Worm (Caenorhabditis elegans) whole organism, L2 larva: ENCODE data around the gene ZK632.14.
A peak's percentile ranks its signal among the peaks of the same experiment; 100 is the strongest.

Source experiments
- C34F6.9 ChIP-seq: fragments of 150-350 bp; optimal IDR thresholded peaks from 2 replicates; lab custom pipeline; 2014; ENCODE audit warnings: missing biosample characterization, missing genetic modification characterization
- F13H6.1 ChIP-seq: sonication (generic microtip); optimal IDR thresholded peaks from 2 replicates; lab custom pipeline; 2016; ENCODE audit warnings: missing genetic modification characterization, missing compliant biosample characterization
- R02D3.7 ChIP-seq: fragments of 150-350 bp; optimal IDR thresholded peaks from 2 replicates; lab custom pipeline; 2014; ENCODE audit warnings: missing biosample characterization, missing genetic modification characterization
- Y55F3AM.14 ChIP-seq: fragments of 200-800 bp; sonication (Bioruptor generic); optimal IDR thresholded peaks from 2 replicates; lab custom pipeline; 2018; ENCODE audit warnings: mild to moderate bottlenecking, missing genetic modification characterization, missing compliant biosample characterization
- ZK546.5 ChIP-seq: sonication (generic microtip); optimal IDR thresholded peaks from 2 replicates; lab custom pipeline; 2017; ENCODE audit warnings: missing biosample characterization, missing genetic modification characterization
- aly-2 ChIP-seq: fragments of 150-350 bp; optimal IDR thresholded peaks from 2 replicates; lab custom pipeline; 2014; ENCODE audit warnings: missing biosample characterization, missing genetic modification characterization
- ama-1 ChIP-seq: fragments of 150-350 bp; optimal IDR thresholded peaks from 2 replicates; lab custom pipeline; 2018; ENCODE audit warnings: inconsistent platforms
- blmp-1 ChIP-seq: sonication (generic microtip); optimal IDR thresholded peaks from 2 replicates; lab custom pipeline; 2017; ENCODE audit warnings: missing genetic modification characterization, mild to moderate bottlenecking, missing compliant biosample characterization, antibody characterized with exemption, moderate library complexity; ENCODE audit not compliant: insufficient read depth
- ceh-16 ChIP-seq: fragments of 150-350 bp; optimal IDR thresholded peaks from 2 replicates; lab custom pipeline; 2014; ENCODE audit warnings: missing biosample characterization, missing genetic modification characterization
- crh-2 ChIP-seq: sonication (generic microtip); optimal IDR thresholded peaks from 2 replicates; lab custom pipeline; 2017; ENCODE audit warnings: missing biosample characterization, missing genetic modification characterization
- dmd-4 ChIP-seq: sonication (generic microtip); optimal IDR thresholded peaks from 2 replicates; lab custom pipeline; 2017; ENCODE audit warnings: missing biosample characterization, missing genetic modification characterization
- elt-1 ChIP-seq: fragments of 150-350 bp; optimal IDR thresholded peaks from 2 replicates; lab custom pipeline; 2014; ENCODE audit warnings: missing biosample characterization, missing genetic modification characterization
- elt-3 ChIP-seq: sonication (generic microtip); optimal IDR thresholded peaks from 2 replicates; lab custom pipeline; 2017; ENCODE audit warnings: missing biosample characterization, missing genetic modification characterization
- gmeb-1 ChIP-seq: fragments of 150-350 bp; optimal IDR thresholded peaks from 2 replicates; lab custom pipeline; 2014; ENCODE audit warnings: missing biosample characterization, missing genetic modification characterization
- lin-11 ChIP-seq: fragments of 150-350 bp; sonication (generic microtip); optimal IDR thresholded peaks from 2 replicates; lab custom pipeline; 2014; ENCODE audit warnings: missing biosample characterization, missing genetic modification characterization, inconsistent platforms, mixed read lengths
- lin-13 ChIP-seq: fragments of 150-350 bp; optimal IDR thresholded peaks from 2 replicates; lab custom pipeline; 2014; ENCODE audit warnings: missing biosample characterization, missing genetic modification reagents, missing genetic modification characterization
- lsy-2 ChIP-seq, 2 experiments: fragments of 150-350 bp in 1 of 2; sonication (generic microtip) in 1 of 2; optimal IDR thresholded peaks; 2 replicates each; lab custom pipeline; 2014 to 2017; ENCODE audit warnings: missing biosample characterization in 2 of 2, missing genetic modification characterization in 2 of 2
- mbf-1 ChIP-seq: sonication (generic microtip); optimal IDR thresholded peaks from 2 replicates; lab custom pipeline; 2017; ENCODE audit warnings: missing biosample characterization, missing genetic modification characterization
- mdl-1 ChIP-seq, 2 experiments: fragments of 150-350 bp in 1 of 2; sonication (generic microtip) in 1 of 2; optimal IDR thresholded peaks; 2 replicates each; lab custom pipeline; 2017; ENCODE audit warnings: missing biosample characterization in 2 of 2, missing genetic modification characterization in 2 of 2
- nhr-11 ChIP-seq: fragments of 150-350 bp; optimal IDR thresholded peaks from 2 replicates; lab custom pipeline; 2014; ENCODE audit warnings: missing biosample characterization, missing genetic modification characterization
- nhr-12 ChIP-seq: fragments of 150-350 bp; optimal IDR thresholded peaks from 2 replicates; lab custom pipeline; 2014; ENCODE audit warnings: missing biosample characterization, missing genetic modification characterization
- nhr-129 ChIP-seq: fragments of 150-350 bp; optimal IDR thresholded peaks from 2 replicates; lab custom pipeline; 2014; ENCODE audit warnings: missing biosample characterization, missing genetic modification characterization
- nhr-21 ChIP-seq: fragments of 150-350 bp; optimal IDR thresholded peaks from 2 replicates; lab custom pipeline; 2014; ENCODE audit warnings: missing biosample characterization, missing genetic modification characterization
- nhr-25 ChIP-seq: fragments of 150-350 bp; sonication (generic microtip); optimal IDR thresholded peaks from 3 replicates; lab custom pipeline; 2014; ENCODE audit warnings: missing biosample characterization, missing genetic modification characterization
- nhr-6 ChIP-seq: fragments of 150-350 bp; optimal IDR thresholded peaks from 2 replicates; lab custom pipeline; 2014; ENCODE audit warnings: missing biosample characterization, missing genetic modification characterization
- nhr-77 ChIP-seq: fragments of 150-350 bp; optimal IDR thresholded peaks from 2 replicates; lab custom pipeline; 2014; ENCODE audit warnings: missing biosample characterization, missing genetic modification characterization
- peb-1 ChIP-seq: fragments of 150-350 bp; optimal IDR thresholded peaks from 2 replicates; lab custom pipeline; 2014; ENCODE audit warnings: missing biosample characterization, missing genetic modification characterization
- sem-4 ChIP-seq: fragments of 150-350 bp; optimal IDR thresholded peaks from 2 replicates; lab custom pipeline; 2014; ENCODE audit warnings: missing biosample characterization, missing genetic modification reagents, missing genetic modification characterization
- skn-1 ChIP-seq: sonication (generic microtip); optimal IDR thresholded peaks from 2 replicates; lab custom pipeline; 2017; ENCODE audit warnings: missing biosample characterization, missing genetic modification characterization
- sma-3 ChIP-seq: sonication (generic microtip); optimal IDR thresholded peaks from 2 replicates; lab custom pipeline; 2016; ENCODE audit warnings: missing genetic modification reagents, missing genetic modification characterization, missing compliant biosample characterization
- sma-9 ChIP-seq, 2 experiments: fragments of 150-350 bp in 1 of 2; sonication (generic microtip) in 1 of 2; optimal IDR thresholded peaks; 2 replicates each; lab custom pipeline; 2014 to 2016; ENCODE audit warnings: missing genetic modification characterization in 2 of 2, mild to moderate bottlenecking in 1 of 2, missing biosample characterization in 1 of 2, missing compliant biosample characterization in 1 of 2, missing genetic modification reagents in 1 of 2, moderate library complexity in 1 of 2
- unc-39 ChIP-seq: fragments of 150-350 bp; optimal IDR thresholded peaks from 2 replicates; lab custom pipeline; 2014; ENCODE audit warnings: missing biosample characterization, missing genetic modification characterization
- unc-55 ChIP-seq: fragments of 150-350 bp; sonication (generic microtip); optimal IDR thresholded peaks from 3 replicates; lab custom pipeline; 2014; ENCODE audit warnings: missing biosample characterization, missing genetic modification reagents, missing genetic modification characterization
- unc-62 ChIP-seq: fragments of 150-350 bp; optimal IDR thresholded peaks from 2 replicates; lab custom pipeline; 2014; ENCODE audit warnings: missing biosample characterization, missing genetic modification reagents, missing genetic modification characterization
- zag-1 ChIP-seq: fragments of 150-350 bp; optimal IDR thresholded peaks from 2 replicates; lab custom pipeline; 2014; ENCODE audit warnings: missing biosample characterization, missing genetic modification characterization
- ztf-1 ChIP-seq: fragments of 200-800 bp; sonication (Bioruptor generic); conservative IDR thresholded peaks from 2 replicates; pipeline ENCODE4 v1.3.6; 2022; ENCODE audit warnings: missing genetic modification characterization, missing compliant biosample characterization
- ztf-11 ChIP-seq: sonication (generic microtip); optimal IDR thresholded peaks from 2 replicates; lab custom pipeline; 2017; ENCODE audit warnings: missing biosample characterization, missing genetic modification characterization
- ztf-4 ChIP-seq: fragments of 150-350 bp; optimal IDR thresholded peaks from 2 replicates; lab custom pipeline; 2014; ENCODE audit warnings: missing biosample characterization, missing genetic modification characterization

Gene ZK632.14

ce11 chrIII:9802045-9802444 is 11.2 kb upstream of the ZK632.14 start:
- TF ChIP-seq sem-4 (tag; lab: Kevin White, UChicago) (no peak), unc-55 (GFP tag; lab: Kevin White, UChicago) (no peak), ztf-1 (GFP tag; lab: Robert Waterston, UW) (no peak), F13H6.1 (tag; lab: Kevin White, UChicago) (no peak), ceh-16 (tag; lab: Kevin White, UChicago) (no peak), unc-62 (GFP tag; lab: Kevin White, UChicago) (no peak), ama-1 (lab: Kevin White, UChicago) (no peak)

ce11 chrIII:9804997-9805610 is 8.1 kb upstream of the ZK632.14 start, which contains the start of gene riok-3:
Gene riok-3, minus strand, starts transcription at chrIII:9805011.
- TF ChIP-seq nhr-11 = no peak
- peak; percentile 96 for TF ChIP-seq nhr-129
- peak; percentile 19 for TF ChIP-seq gmeb-1 (tag; lab: Kevin White, UChicago)
- no peak for TF ChIP-seq ceh-16 (tag; lab: Kevin White, UChicago)
- no peak for TF ChIP-seq nhr-12 (tag; lab: Kevin White, UChicago)
- no peak for TF ChIP-seq elt-3
- no peak for TF ChIP-seq nhr-6 (tag; lab: Kevin White, UChicago)
- peak; percentile 42 for TF ChIP-seq sma-3 (GFP tag; lab: Kevin White, UChicago)
- TF ChIP-seq lin-13 = peak; percentile 37
- TF ChIP-seq ztf-4 = peak; percentile 46
- TF ChIP-seq lsy-2 (tag; optimal IDR thresholded peaks at IDR 0.05; lab: Kevin White, UChicago) = peak in 1 of 2 experiments; percentile 19
- TF ChIP-seq aly-2 = no peak
- TF ChIP-seq nhr-21 (tag; lab: Kevin White, UChicago) = peak; percentile 26
- no peak for TF ChIP-seq dmd-4 (tag; lab: Kevin White, UChicago)

- TF ChIP-seq elt-3 (no peak), lin-13 (no peak), ama-1 (lab: Kevin White, UChicago) (no peak), nhr-25 (tag; lab: Kevin White, UChicago) (peak; percentile 28), elt-1 (tag; lab: Kevin White, UChicago) (no peak), nhr-21 (tag; lab: Kevin White, UChicago) (no peak), nhr-129 (peak; percentile 10), nhr-77 (tag; lab: Kevin White, UChicago) (no peak), unc-62 (GFP tag; lab: Kevin White, UChicago) (no peak), R02D3.7 (tag; lab: Kevin White, UChicago) (no peak), ztf-1 (GFP tag; lab: Robert Waterston, UW) (no peak), mdl-1 (tag; optimal IDR thresholded peaks at IDR 0.05; lab: Kevin White, UChicago) (no peak), mbf-1 (tag; lab: Kevin White, UChicago) (no peak), C34F6.9 (tag; lab: Kevin White, UChicago) (no peak), unc-55 (GFP tag; lab: Kevin White, UChicago) (no peak), ceh-16 (tag; lab: Kevin White, UChicago) (no peak), sma-9 (GFP tag; optimal IDR thresholded peaks at IDR 0.05; lab: Kevin White, UChicago) (peak; percentile 56), sma-9 (tag; optimal IDR thresholded peaks at IDR 0.05; lab: Kevin White, UChicago) (no peak), skn-1 (tag; lab: Kevin White, UChicago) (no peak)
These were observed 6.2 kb upstream of the ZK632.14 start, which contains the start of gene ZK632.4 for ce11 chrIII:9806968-9807559. Gene ZK632.4, minus strand, starts transcription at chrIII:9807454.

DNA sequence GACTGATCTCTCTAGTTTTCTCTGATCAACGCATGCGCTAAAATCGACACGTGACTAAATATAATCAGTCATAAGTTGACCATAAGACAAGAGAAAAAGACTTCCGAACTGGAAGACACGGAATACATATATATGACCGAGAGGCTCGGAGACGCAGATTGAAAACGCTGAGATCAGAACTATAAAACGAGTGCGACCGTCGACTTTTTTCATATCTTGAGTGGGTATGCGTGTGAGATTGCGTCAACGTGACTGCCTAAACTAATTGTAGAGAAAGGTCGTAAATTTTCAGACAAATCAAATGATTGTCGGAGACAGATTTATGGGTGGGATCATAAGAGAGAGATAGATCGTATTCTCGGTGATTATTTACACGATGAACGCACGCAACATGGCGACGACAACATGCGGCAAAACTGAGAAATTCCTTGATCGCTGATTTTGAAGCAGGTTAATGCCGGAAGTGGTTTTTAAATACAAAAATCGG is 5.6 kb upstream of the ZK632.14 start:
- TF ChIP-seq aly-2 (no peak), ZK546.5 (tag; lab: Kevin White, UChicago) (no peak), elt-3 (no peak), zag-1 (tag; lab: Kevin White, UChicago) (no peak), nhr-21 (tag; lab: Kevin White, UChicago) (peak; percentile 63), unc-62 (GFP tag; lab: Kevin White, UChicago) (no peak), nhr-25 (tag; lab: Kevin White, UChicago) (peak; percentile 75), unc-39 (tag; lab: Kevin White, UChicago) (no peak), lin-11 (tag; lab: Kevin White, UChicago) (no peak), ztf-4 (peak; percentile 14), crh-2 (tag; lab: Kevin White, UChicago) (peak; percentile 23), blmp-1 (tag; lab: Kevin White, UChicago) (peak; percentile 46), unc-55 (GFP tag; lab: Kevin White, UChicago) (no peak), nhr-129 (peak; percentile 13), Y55F3AM.14 (GFP tag; lab: Kevin White, UChicago) (peak; percentile 3), F13H6.1 (tag; lab: Kevin White, UChicago) (no peak), sma-9 (GFP tag; optimal IDR thresholded peaks at IDR 0.05; lab: Kevin White, UChicago) (peak; percentile 62), sma-9 (tag; optimal IDR thresholded peaks at IDR 0.05; lab: Kevin White, UChicago) (no peak), peb-1 (tag; lab: Kevin White, UChicago) (no peak), C34F6.9 (tag; lab: Kevin White, UChicago) (no peak), mdl-1 (tag; optimal IDR thresholded peaks at IDR 0.05; lab: Kevin White, UChicago) (peak in 1 of 2 experiments; percentile 28), sma-3 (GFP tag; lab: Kevin White, UChicago) (peak; percentile 61), ama-1 (lab: Kevin White, UChicago) (peak; percentile 80), gmeb-1 (tag; lab: Kevin White, UChicago) (peak; percentile 52), nhr-77 (tag; lab: Kevin White, UChicago) (no peak), elt-1 (tag; lab: Kevin White, UChicago) (no peak), lsy-2 (tag; optimal IDR thresholded peaks at IDR 0.05; lab: Kevin White, UChicago) (peak in 1 of 2 experiments; percentile 26), ztf-11 (tag; lab: Kevin White, UChicago) (no peak)
